Worm (Caenorhabditis elegans): Measurements from ENCODE around the gene kbp-2.
A peak's percentile ranks its signal among the peaks of the same experiment; 100 is the strongest.

Gene kbp-2

DNA sequence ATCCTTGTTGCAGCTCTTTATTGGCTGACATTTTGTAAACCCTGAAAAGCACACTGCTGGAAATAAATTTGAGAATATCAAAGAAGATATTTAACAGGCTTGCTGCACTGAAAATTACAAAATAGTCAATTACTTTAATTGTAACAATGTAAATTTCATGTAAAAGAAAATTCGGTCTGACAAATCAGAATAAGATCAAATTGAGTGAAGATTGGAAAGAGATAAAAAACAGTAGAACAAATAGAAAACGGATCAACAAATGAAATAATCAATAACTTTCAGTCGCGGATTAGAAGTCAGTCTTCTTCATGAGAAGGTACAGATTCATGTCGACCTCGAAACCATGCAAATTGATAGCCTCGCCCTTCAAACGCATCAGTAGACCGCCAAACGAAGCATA, 13.4 kb upstream of the kbp-2 start, which contains the start of gene rars-1:
TSS of gene rars-1 (minus strand) at position 101 of the 400 bp plus-strand sequence.
- TF ChIP-seq ceh-82 (tag; optimal IDR thresholded peaks at IDR 0.05) (no peak), mdl-1 (tag; optimal IDR thresholded peaks at IDR 0.05) (no peak)

DNA sequence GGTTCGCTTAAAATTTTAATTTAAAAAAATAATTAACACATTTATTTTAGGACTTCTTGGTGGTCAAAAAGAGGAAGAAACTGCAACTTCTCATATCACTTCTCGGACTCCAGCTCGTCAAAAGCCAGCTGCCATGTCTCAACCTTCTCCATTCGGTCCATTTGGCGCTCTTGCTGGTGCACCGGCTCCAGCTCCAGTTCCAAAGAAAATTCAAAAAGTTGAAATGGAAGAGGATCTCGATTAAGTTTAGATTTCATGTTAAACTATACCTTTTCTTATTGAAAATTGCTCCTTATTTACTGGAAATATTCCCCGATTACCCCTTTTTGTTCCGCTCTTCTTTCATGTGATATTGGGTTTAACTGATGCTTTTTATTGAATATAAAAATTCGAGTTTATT, 10.1 kb upstream of the kbp-2 start:
- TF ChIP-seq blmp-1 (tag; optimal IDR thresholded peaks at IDR 0.05; ENCODE audit: insufficient read depth), result no peak
- TF ChIP-seq nhr-129 (tag; optimal IDR thresholded peaks at IDR 0.05), result no peak
- no peak for TF ChIP-seq elt-1 (tag; optimal IDR thresholded peaks at IDR 0.05)
- TF ChIP-seq ceh-82 (tag; optimal IDR thresholded peaks at IDR 0.05), result no peak
- no peak for TF ChIP-seq sma-9 (GFP tag; optimal IDR thresholded peaks at IDR 0.05)
- no peak for TF ChIP-seq sma-9 (tag; optimal IDR thresholded peaks at IDR 0.05)
- no peak for TF ChIP-seq lin-13 (GFP tag; optimal IDR thresholded peaks at IDR 0.05)
- TF ChIP-seq nhr-11 (tag; optimal IDR thresholded peaks at IDR 0.05), result no peak
- TF ChIP-seq R02D3.7 (tag; optimal IDR thresholded peaks at IDR 0.05), result no peak
- no peak for TF ChIP-seq fos-1 (tag; optimal IDR thresholded peaks at IDR 0.05)
- no peak for TF ChIP-seq nhr-12 (tag; optimal IDR thresholded peaks at IDR 0.05)
- no peak for TF ChIP-seq nhr-23 (tag; optimal IDR thresholded peaks at IDR 0.05)
- no peak for TF ChIP-seq elt-3 (tag; optimal IDR thresholded peaks at IDR 0.05)
- no peak for TF ChIP-seq gmeb-1 (tag; optimal IDR thresholded peaks at IDR 0.05)
- no peak for TF ChIP-seq ztf-4 (tag; optimal IDR thresholded peaks at IDR 0.05)
- no peak for TF ChIP-seq snpc-4 (tag; optimal IDR thresholded peaks at IDR 0.05)

DNA sequence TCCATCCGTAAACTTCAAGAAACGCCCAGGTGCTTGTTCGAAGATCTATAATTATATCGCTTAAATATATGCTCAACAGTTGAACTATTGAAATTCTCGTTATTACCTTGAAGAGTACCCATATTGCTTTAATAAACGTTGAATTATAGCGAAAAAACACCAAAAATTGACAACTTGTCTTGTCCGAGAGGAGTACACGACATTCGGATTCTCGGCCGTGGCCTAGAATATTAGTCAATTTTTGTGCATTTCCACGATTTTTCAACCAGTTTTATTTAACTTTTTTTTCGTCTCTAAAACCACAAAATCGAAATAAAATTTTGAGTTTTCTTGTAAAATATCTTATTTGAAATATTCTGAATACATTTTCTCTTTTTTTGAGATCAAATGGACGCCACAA, 8.6 kb upstream of the kbp-2 start, which contains the start of the genes F26F4.9 and cee-1:
TSS of gene F26F4.9 (minus strand) at position 205 of the 400 bp plus-strand sequence.
TSS of gene cee-1 (plus strand) at position 383 of the 400 bp plus-strand sequence.
- peak; percentile 68 for TF ChIP-seq F13H6.1 (tag; optimal IDR thresholded peaks at IDR 0.05)
- TF ChIP-seq fos-1 (tag; optimal IDR thresholded peaks at IDR 0.05), result peak; percentile 11
- TF ChIP-seq nhr-25 (tag; optimal IDR thresholded peaks at IDR 0.05), result peak; percentile 44
- peak; percentile 41 for TF ChIP-seq lin-13 (GFP tag; optimal IDR thresholded peaks at IDR 0.05)
- peak; percentile 74 for TF ChIP-seq unc-55 (GFP tag; optimal IDR thresholded peaks at IDR 0.05)
- no peak for TF ChIP-seq snpc-4 (tag; optimal IDR thresholded peaks at IDR 0.05)
- TF ChIP-seq ztf-4 (tag; optimal IDR thresholded peaks at IDR 0.05), result no peak
- TF ChIP-seq C34F6.9 (tag; optimal IDR thresholded peaks at IDR 0.05), result peak; percentile 68
- no peak for TF ChIP-seq nhr-10 (tag; optimal IDR thresholded peaks at IDR 0.05)
- TF ChIP-seq elt-1 (tag; optimal IDR thresholded peaks at IDR 0.05), result no peak
- TF ChIP-seq Y55F3AM.14 (GFP tag; optimal IDR thresholded peaks at IDR 0.05), result no peak
- no peak for TF ChIP-seq nhr-77 (tag; optimal IDR thresholded peaks at IDR 0.05)
- no peak for TF ChIP-seq ceh-16 (tag; optimal IDR thresholded peaks at IDR 0.05)
- no peak for TF ChIP-seq egl-27 (tag; optimal IDR thresholded peaks at IDR 0.05)
- no peak for TF ChIP-seq mbf-1 (tag; optimal IDR thresholded peaks at IDR 0.05)
- no peak for TF ChIP-seq dmd-4 (tag; optimal IDR thresholded peaks at IDR 0.05)
- no peak for TF ChIP-seq peb-1 (tag; optimal IDR thresholded peaks at IDR 0.05)
- TF ChIP-seq ceh-82 (tag; optimal IDR thresholded peaks at IDR 0.05), result no peak
- TF ChIP-seq ztf-1 (GFP tag; conservative IDR thresholded peaks at IDR 0.05), result no peak
- no peak for TF ChIP-seq nhr-6 (tag; optimal IDR thresholded peaks at IDR 0.05)
- peak; percentile 66 for TF ChIP-seq crh-2 (tag; optimal IDR thresholded peaks at IDR 0.05)
- TF ChIP-seq mdl-1 (tag; optimal IDR thresholded peaks at IDR 0.05), result no peak
- TF ChIP-seq elt-3 (tag; optimal IDR thresholded peaks at IDR 0.05), result no peak
- TF ChIP-seq unc-39 (tag; optimal IDR thresholded peaks at IDR 0.05), result no peak
- no peak for TF ChIP-seq nhr-23 (tag; optimal IDR thresholded peaks at IDR 0.05)
- no peak for TF ChIP-seq blmp-1 (tag; optimal IDR thresholded peaks at IDR 0.05; ENCODE audit: insufficient read depth)
- TF ChIP-seq zag-1 (tag; optimal IDR thresholded peaks at IDR 0.05), result no peak
- TF ChIP-seq sma-9 (GFP tag; optimal IDR thresholded peaks at IDR 0.05), result peak; percentile 67
- no peak for TF ChIP-seq sma-9 (tag; optimal IDR thresholded peaks at IDR 0.05)
- TF ChIP-seq sma-3 (GFP tag; optimal IDR thresholded peaks at IDR 0.05), result peak; percentile 75
- peak; percentile 53 for TF ChIP-seq gmeb-1 (tag; optimal IDR thresholded peaks at IDR 0.05)
- TF ChIP-seq R02D3.7 (tag; optimal IDR thresholded peaks at IDR 0.05), result no peak
- no peak for TF ChIP-seq nhr-21 (tag; optimal IDR thresholded peaks at IDR 0.05)
- TF ChIP-seq ztf-11 (tag; optimal IDR thresholded peaks at IDR 0.05), result no peak
- TF ChIP-seq sem-4 (tag; optimal IDR thresholded peaks at IDR 0.05), result no peak
- TF ChIP-seq nhr-237 (tag; optimal IDR thresholded peaks at IDR 0.05), result no peak
- TF ChIP-seq nhr-129 (tag; optimal IDR thresholded peaks at IDR 0.05), result no peak
- no peak for TF ChIP-seq lin-39 (tag; optimal IDR thresholded peaks at IDR 0.05)
- no peak for TF ChIP-seq nhr-12 (tag; optimal IDR thresholded peaks at IDR 0.05)
- TF ChIP-seq nhr-11 (tag; optimal IDR thresholded peaks at IDR 0.05), result no peak
- TF ChIP-seq ZK546.5 (tag; optimal IDR thresholded peaks at IDR 0.05), result no peak
- TF ChIP-seq aly-2 (tag; optimal IDR thresholded peaks at IDR 0.05), result no peak
- TF ChIP-seq lsy-2 (tag; optimal IDR thresholded peaks at IDR 0.05), result peak; percentile 43 to 73
- TF ChIP-seq skn-1 (tag; optimal IDR thresholded peaks at IDR 0.05), result no peak
- no peak for TF ChIP-seq ama-1 (optimal IDR thresholded peaks at IDR 0.05)
- TF ChIP-seq mab-5 (tag; optimal IDR thresholded peaks at IDR 0.05), result no peak
- TF ChIP-seq lin-11 (tag; optimal IDR thresholded peaks at IDR 0.05), result no peak
- TF ChIP-seq alr-1 (tag; optimal IDR thresholded peaks at IDR 0.05), result no peak
- no peak for TF ChIP-seq unc-62 (GFP tag; optimal IDR thresholded peaks at IDR 0.05)
